Worm (Caenorhabditis elegans) whole organism, L2 larva: ENCODE results near the gene cfap-36.

Source experiments
- R02D3.7 ChIP-seq: fragments of 150-350 bp; optimal IDR thresholded peaks from 2 replicates; lab custom pipeline; 2014; ENCODE audit warnings: missing biosample characterization, missing genetic modification characterization
- ceh-16 ChIP-seq: fragments of 150-350 bp; optimal IDR thresholded peaks from 2 replicates; lab custom pipeline; 2014; ENCODE audit warnings: missing biosample characterization, missing genetic modification characterization
- nhr-237 ChIP-seq: fragments of 150-350 bp; optimal IDR thresholded peaks from 2 replicates; lab custom pipeline; 2014; ENCODE audit warnings: missing biosample characterization, missing genetic modification characterization
- unc-62 ChIP-seq: fragments of 150-350 bp; optimal IDR thresholded peaks from 2 replicates; lab custom pipeline; 2014; ENCODE audit warnings: missing biosample characterization, missing genetic modification reagents, missing genetic modification characterization

DNA sequence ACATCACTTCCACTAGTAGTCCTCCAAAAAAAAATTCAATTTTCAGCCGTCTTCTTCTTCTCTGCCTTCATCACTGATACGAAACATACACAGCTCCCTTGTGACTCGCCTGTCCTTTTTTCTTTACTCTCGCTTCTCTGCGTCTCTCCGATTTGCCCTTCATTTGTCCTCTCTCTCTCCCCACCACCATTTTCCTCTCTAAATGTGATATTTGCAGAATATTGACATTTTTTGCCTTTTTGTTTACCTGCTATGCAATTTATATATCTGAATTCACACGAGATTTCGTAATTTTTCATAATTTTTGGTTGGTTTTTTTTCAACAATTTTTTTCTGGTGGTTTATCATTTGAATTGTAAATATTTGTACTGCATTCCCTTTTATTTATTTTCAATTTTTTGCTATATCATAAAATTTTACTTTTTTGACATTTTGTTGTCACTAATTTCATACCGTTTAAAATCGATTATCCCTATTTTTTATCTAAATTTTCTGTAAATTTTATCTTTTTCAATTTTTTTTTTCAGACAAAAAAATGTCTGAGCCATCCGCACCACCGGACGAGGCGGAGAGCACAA, 31.9 kb upstream of the cfap-36 start, which contains the start of gene lec-12:
- TF ChIP-seq unc-62 (GFP tag; lab: Kevin White, UChicago) (no peak), R02D3.7 (tag; lab: Kevin White, UChicago) (no peak), nhr-237 (no peak), ceh-16 (tag; lab: Kevin White, UChicago) (no peak)
